Fruit fly (Drosophila melanogaster): ENCODE data around the gene Acbp2.

The Acbp2 gene

dm6 chr3L:7090764-7091163 is 40.9 kb upstream of the Acbp2 start (continued):
- TF ChIP-seq CG3838 (GFP tag; optimal IDR thresholded peaks at IDR 0.05) (no peak), phol (tag; optimal IDR thresholded peaks at IDR 0.05) (peak; percentile 79), CG31365 (tag; optimal IDR thresholded peaks at IDR 0.05) (peak; percentile 9), Mrtf (GFP tag; IDR thresholded peaks at IDR 0.05) (peak; percentile 69; the same call in 1 of the 3 replicates), otp (GFP tag; IDR thresholded peaks at IDR 0.05) (no peak), bowl (GFP tag; IDR thresholded peaks at IDR 0.05) (no peak), CG15601 (tag; optimal IDR thresholded peaks at IDR 0.05) (no peak), CG9609 (GFP tag; optimal IDR thresholded peaks at IDR 0.05) (peak; percentile 48), CG1647 (GFP tag; optimal IDR thresholded peaks at IDR 0.05) (no peak), sens-2 (GFP tag; IDR thresholded peaks at IDR 0.05) (no peak; the same call in 1 of the 2 replicates), Rx (GFP tag; IDR thresholded peaks at IDR 0.05) (peak; percentile 67), CG2875 (GFP tag; optimal IDR thresholded peaks at IDR 0.05) (no peak), nmo (GFP tag; optimal IDR thresholded peaks at IDR 0.05) (peak; percentile 47), H15 (GFP tag; IDR thresholded peaks at IDR 0.05) (peak; percentile 78), CG17385 (GFP tag; optimal IDR thresholded peaks at IDR 0.05) (peak; percentile 52), kni (GFP tag; optimal IDR thresholded peaks at IDR 0.05) (no peak), CG13287 (GFP tag; IDR thresholded peaks at IDR 0.05; ENCODE audit: partially characterized antibody) (no peak), tio (GFP tag; optimal IDR thresholded peaks at IDR 0.05) (peak; percentile 3), crc (GFP tag; optimal IDR thresholded peaks at IDR 0.05) (peak; percentile 41), disco-r (GFP tag; optimal IDR thresholded peaks at IDR 0.05) (no peak), CG12219 (GFP tag; optimal IDR thresholded peaks at IDR 0.05) (peak; percentile 51), CG31224 (GFP tag; IDR thresholded peaks at IDR 0.05) (no peak), gcm2 (GFP tag; optimal IDR thresholded peaks at IDR 0.05) (no peak), CG6175 (GFP tag; IDR thresholded peaks at IDR 0.05) (peak; percentile 37; the same call in 1 of the 3 replicates), CG6254 (GFP tag; optimal IDR thresholded peaks at IDR 0.05) (no peak), ara (GFP tag; IDR thresholded peaks at IDR 0.05) (peak; percentile 64), CG11696 (GFP tag; IDR thresholded peaks at IDR 0.05) (peak; percentile 45; the same call in 1 of the 2 replicates), CG8944 (GFP tag; optimal IDR thresholded peaks at IDR 0.05) (peak; percentile 15), CG12391 (tag; optimal IDR thresholded peaks at IDR 0.05) (peak; percentile 54), CG15011 (GFP tag; optimal IDR thresholded peaks at IDR 0.05) (no peak), bcd (GFP tag; optimal IDR thresholded peaks at IDR 0.05) (peak; percentile 46), CG10147 (GFP tag; optimal IDR thresholded peaks at IDR 0.05) (peak; percentile 62), prd (optimal IDR thresholded peaks at IDR 0.05) (no peak), prd (GFP tag; IDR thresholded peaks at IDR 0.05) (peak; percentile 82), eve (GFP tag; optimal IDR thresholded peaks at IDR 0.05) (peak in 1 of 2 experiments; percentile 81), CG12942 (GFP tag; optimal IDR thresholded peaks at IDR 0.05) (peak; percentile 10), danr (GFP tag; IDR thresholded peaks at IDR 0.05) (0 out of 2 replicates have a peak, but pooled peaks have one; percentile 26), bsh (GFP tag; optimal IDR thresholded peaks at IDR 0.05) (peak in 1 of 2 experiments; percentile 43), Fer2 (tag; optimal IDR thresholded peaks at IDR 0.05) (no peak), vnd (GFP tag; IDR thresholded peaks at IDR 0.05; ENCODE audit: partially characterized antibody) (no peak), CTCF (GFP tag; optimal IDR thresholded peaks at IDR 0.05) (no peak), gro (GFP tag; optimal IDR thresholded peaks at IDR 0.05) (peak; percentile 19), hth (optimal IDR thresholded peaks at IDR 0.05) (no peak), z (GFP tag; IDR thresholded peaks at IDR 0.05) (no peak), CG8388 (GFP tag; optimal IDR thresholded peaks at IDR 0.05) (peak; percentile 58), CG3847 (GFP tag; IDR thresholded peaks at IDR 0.05) (no peak), br (optimal IDR thresholded peaks at IDR 0.05) (no peak), dati (GFP tag; IDR thresholded peaks at IDR 0.05) (peak; percentile 31; the same call in 1 of the 2 replicates), Ptx1 (GFP tag; IDR thresholded peaks at IDR 0.05) (peak; percentile 76), CG7556 (GFP tag; optimal IDR thresholded peaks at IDR 0.05) (peak; percentile 55), dan (GFP tag; IDR thresholded peaks at IDR 0.05) (no peak), org-1 (GFP tag; optimal IDR thresholded peaks at IDR 0.05) (peak; percentile 52), CG34422 (GFP tag; IDR thresholded peaks at IDR 0.05) (peak; percentile 75; the same call in 2 of the 3 replicates)
